Fruit fly (Drosophila melanogaster): ENCODE data around the gene CG14052.
A peak's percentile ranks its signal among the peaks of the same experiment; 100 is the strongest.

The CG14052 gene

DNA sequence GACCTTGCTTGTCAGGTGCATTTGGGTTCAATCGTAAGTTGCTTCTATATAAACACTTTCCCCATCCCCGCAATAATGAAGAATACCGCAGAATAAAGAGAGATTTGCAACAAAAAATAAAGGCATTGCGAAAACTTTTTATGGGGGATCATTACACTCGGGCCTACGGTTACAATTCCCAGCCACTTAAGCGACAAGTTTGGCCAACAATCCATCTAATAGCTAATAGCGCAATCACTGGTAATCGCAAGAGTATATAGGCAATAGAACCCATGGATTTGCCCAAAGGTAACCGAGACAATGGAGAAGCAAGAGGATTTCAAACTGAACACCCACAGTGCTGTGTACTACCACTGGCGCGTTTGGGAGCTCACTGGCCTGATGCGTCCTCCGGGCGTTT lies 22.4 kb downstream of the CG14052 start, which contains the start of gene Or2a:
Gene Or2a (plus strand): TSS at position 301 of the 400 bp plus-strand sequence.
- no peak for TF ChIP-seq CG4496 (GFP tag; IDR thresholded peaks at IDR 0.05)
- TF ChIP-seq CG15710 (tag; optimal IDR thresholded peaks at IDR 0.05): no peak
- no peak for TF ChIP-seq Snoo (tag; optimal IDR thresholded peaks at IDR 0.05)
- TF ChIP-seq Pif1B (GFP tag; optimal IDR thresholded peaks at IDR 0.05): no peak
- TF ChIP-seq CG32121 (GFP tag; IDR thresholded peaks at IDR 0.05): no peak
- TF ChIP-seq CG14655 (GFP tag; optimal IDR thresholded peaks at IDR 0.05): no peak
- no peak for TF ChIP-seq fd96Ca (GFP tag; IDR thresholded peaks at IDR 0.05)
- no peak for TF ChIP-seq gl (tag; optimal IDR thresholded peaks at IDR 0.05)
- TF ChIP-seq EcR (GFP tag; optimal IDR thresholded peaks at IDR 0.05): no peak
- no peak for TF ChIP-seq CG34367 (tag; optimal IDR thresholded peaks at IDR 0.05)
- TF ChIP-seq CG8301 (tag; optimal IDR thresholded peaks at IDR 0.05): no peak
- TF ChIP-seq CG13204 (GFP tag; optimal IDR thresholded peaks at IDR 0.05): no peak
- TF ChIP-seq CG8159 (tag; optimal IDR thresholded peaks at IDR 0.05): no peak
- TF ChIP-seq rn (GFP tag; IDR thresholded peaks at IDR 0.05): no peak
- TF ChIP-seq CG9948 (tag; optimal IDR thresholded peaks at IDR 0.05): no peak

DNA sequence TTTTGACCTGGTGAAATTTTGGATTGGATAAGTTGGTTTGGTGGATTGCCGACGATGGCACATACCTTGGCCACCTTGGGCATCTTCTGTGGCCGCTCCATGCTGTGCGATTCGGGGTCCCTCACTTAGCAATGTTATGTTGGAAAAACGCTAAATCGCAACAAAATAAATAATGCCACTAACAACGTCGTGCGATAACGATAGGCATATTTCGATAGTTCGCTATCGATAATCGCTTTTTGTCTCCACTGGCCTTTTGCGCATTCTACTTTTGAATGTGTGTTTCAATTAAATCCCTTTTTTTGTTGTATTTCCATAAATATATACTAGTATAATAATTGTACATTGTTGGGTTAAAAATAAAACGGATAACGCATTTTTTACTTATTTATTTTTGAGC lies 26.2 kb downstream of the CG14052 start, which contains the start of gene crn:
Gene crn (minus strand): TSS at position 221 of the 400 bp plus-strand sequence.
- TF ChIP-seq CG10348 (GFP tag; IDR thresholded peaks at IDR 0.05) (no peak), CG14655 (GFP tag; optimal IDR thresholded peaks at IDR 0.05) (no peak), fd96Ca (GFP tag; IDR thresholded peaks at IDR 0.05) (no peak), CG32121 (GFP tag; IDR thresholded peaks at IDR 0.05) (no peak), CG13204 (GFP tag; optimal IDR thresholded peaks at IDR 0.05) (no peak), D1 (tag; optimal IDR thresholded peaks at IDR 0.05) (no peak), CG34367 (tag; optimal IDR thresholded peaks at IDR 0.05) (no peak), CG4496 (GFP tag; IDR thresholded peaks at IDR 0.05) (no peak), Snoo (tag; optimal IDR thresholded peaks at IDR 0.05) (no peak), CG17806 (tag; optimal IDR thresholded peaks at IDR 0.05) (no peak), Pif1B (GFP tag; optimal IDR thresholded peaks at IDR 0.05) (no peak), Pif1A (GFP tag; optimal IDR thresholded peaks at IDR 0.05) (no peak), CG8301 (tag; optimal IDR thresholded peaks at IDR 0.05) (no peak), CG15710 (tag; optimal IDR thresholded peaks at IDR 0.05) (no peak), CG12605 (GFP tag; IDR thresholded peaks at IDR 0.05) (no peak), CG9948 (tag; optimal IDR thresholded peaks at IDR 0.05) (no peak), EcR (GFP tag; optimal IDR thresholded peaks at IDR 0.05) (no peak), Ets98B (GFP tag; IDR thresholded peaks at IDR 0.05) (no peak)

DNA sequence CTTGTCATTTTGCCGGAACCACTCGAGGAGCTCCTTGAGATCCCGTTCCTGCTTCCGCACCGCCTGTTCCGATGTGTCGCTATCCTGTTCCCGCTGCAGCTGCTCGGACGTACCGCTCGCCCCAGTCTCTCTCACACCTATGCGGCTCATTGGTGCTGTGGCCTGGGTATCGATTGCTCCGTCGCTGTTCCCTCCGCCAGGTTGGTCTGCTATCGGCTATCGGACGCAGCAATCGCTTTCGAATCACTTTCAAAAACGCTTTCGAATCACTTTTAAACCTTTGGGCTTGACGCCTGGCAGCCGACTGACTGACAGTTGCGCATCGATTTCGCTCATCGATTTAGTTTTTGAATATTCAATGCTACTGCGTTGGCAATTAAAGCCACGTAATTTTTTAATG lies 28.1 kb downstream of the CG14052 start, which contains the start of gene CG3191:
Gene CG3191 (minus strand): TSS at position 306 of the 400 bp plus-strand sequence.
- TF ChIP-seq CG4496 (GFP tag; IDR thresholded peaks at IDR 0.05) (0 out of 3 replicates have a peak, but pooled peaks have one; percentile 21), CG13204 (GFP tag; optimal IDR thresholded peaks at IDR 0.05) (no peak)

DNA sequence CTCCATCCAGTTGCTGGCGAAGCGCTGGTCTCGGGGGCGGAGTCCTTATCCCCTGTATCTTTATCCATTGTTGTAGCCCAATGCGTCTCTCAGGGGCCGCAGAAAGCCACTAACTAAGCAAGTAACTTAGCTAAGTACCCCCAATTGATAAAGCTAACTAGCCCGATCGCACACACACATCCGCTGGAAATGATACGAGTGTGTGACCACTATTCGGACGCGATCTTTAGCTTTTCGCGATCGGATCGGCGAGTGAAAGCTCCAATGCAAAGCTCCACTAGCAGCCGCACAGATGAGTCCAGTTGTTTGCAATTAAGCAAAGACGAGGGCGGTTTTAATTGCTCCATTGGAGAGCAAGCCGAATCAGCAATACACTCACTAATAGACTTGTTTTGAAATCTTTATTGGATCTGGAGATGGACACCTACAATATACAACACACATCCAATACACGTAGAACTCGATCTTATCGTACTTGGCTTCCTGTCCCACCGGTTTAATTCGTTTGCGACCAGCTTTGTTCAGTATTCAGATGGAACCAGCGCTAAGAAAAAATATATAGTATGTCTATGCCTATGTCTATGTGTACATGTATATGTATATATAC lies 30.6 kb downstream of the CG14052 start, which contains the start of gene CG3091:
Gene CG3091 (minus strand): TSS at position 178 of the 607 bp plus-strand sequence.
- peak; percentile 75 for TF ChIP-seq CG32121 (GFP tag; IDR thresholded peaks at IDR 0.05)
- peak; percentile 73 for TF ChIP-seq Ets98B (GFP tag; IDR thresholded peaks at IDR 0.05)
- TF ChIP-seq fd96Ca (GFP tag; IDR thresholded peaks at IDR 0.05): peak; percentile 70; the same call in 2 of the 3 replicates
- TF ChIP-seq Pif1B (GFP tag; optimal IDR thresholded peaks at IDR 0.05): no peak
- no peak for TF ChIP-seq EcR (GFP tag; optimal IDR thresholded peaks at IDR 0.05)
- no peak for TF ChIP-seq CG15710 (tag; optimal IDR thresholded peaks at IDR 0.05)
- peak; percentile 55; the same call in 1 of the 3 replicates for TF ChIP-seq CG4496 (GFP tag; IDR thresholded peaks at IDR 0.05)

DNA sequence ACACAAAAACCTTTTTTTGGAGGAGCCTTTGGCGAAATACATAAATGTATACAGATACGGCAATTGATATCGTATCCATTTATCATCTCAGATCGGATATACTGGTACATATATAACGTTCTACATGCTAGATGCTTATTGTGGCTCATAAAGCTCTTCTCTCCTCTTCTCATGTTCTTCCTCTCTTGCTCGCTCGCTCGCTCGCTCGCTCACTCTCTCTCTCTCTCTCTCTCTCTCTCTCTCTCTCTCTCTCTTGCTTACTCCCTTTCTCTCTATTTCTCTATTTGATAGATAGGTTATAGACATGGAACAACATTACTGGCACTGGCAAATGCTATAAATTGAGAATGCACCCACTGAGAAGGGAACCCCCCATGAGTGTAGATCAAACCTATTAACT lies 31.5 kb downstream of the CG14052 start:
- TF ChIP-seq gl (tag; optimal IDR thresholded peaks at IDR 0.05) (no peak), Ets98B (GFP tag; IDR thresholded peaks at IDR 0.05) (peak; percentile 22; the same call in 1 of the 2 replicates), rn (GFP tag; IDR thresholded peaks at IDR 0.05) (no peak), Snoo (tag; optimal IDR thresholded peaks at IDR 0.05) (no peak), EcR (GFP tag; optimal IDR thresholded peaks at IDR 0.05) (peak; percentile 68), CG34367 (tag; optimal IDR thresholded peaks at IDR 0.05) (no peak)

DNA sequence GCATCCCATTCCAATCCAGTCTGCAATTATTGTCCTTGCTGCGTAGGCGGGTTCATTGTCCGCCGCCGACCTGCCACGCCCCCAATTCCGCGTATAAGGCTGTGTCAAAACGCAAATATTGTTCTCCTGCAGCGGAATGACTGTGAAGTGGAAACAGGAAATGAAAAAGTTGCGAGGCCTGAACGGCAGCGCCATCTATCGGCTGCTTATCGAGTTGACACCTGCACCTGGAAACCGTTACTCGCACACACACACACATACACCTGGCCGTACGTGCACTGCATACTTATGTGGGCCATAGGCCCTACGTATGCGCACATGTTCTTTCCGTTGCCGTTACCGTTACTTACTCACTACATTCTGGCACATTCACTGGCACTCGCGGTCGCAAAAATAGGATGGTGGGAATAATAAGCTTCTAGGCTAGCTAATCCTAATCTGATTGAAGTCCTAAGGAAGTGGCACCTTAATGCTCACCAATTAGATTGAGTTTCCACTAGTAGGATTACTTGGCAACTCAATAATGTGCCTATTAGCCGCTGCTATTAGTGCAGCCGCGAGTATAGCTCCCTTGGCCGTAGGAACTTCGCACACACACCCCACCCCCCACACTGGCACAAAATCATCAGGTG lies 35.2 kb downstream of the CG14052 start:
- TF ChIP-seq CG14655 (GFP tag; optimal IDR thresholded peaks at IDR 0.05) (no peak), CG17806 (tag; optimal IDR thresholded peaks at IDR 0.05) (peak; percentile 25), fd96Ca (GFP tag; IDR thresholded peaks at IDR 0.05) (peak; percentile 58; the same call in 1 of the 3 replicates), CG8159 (tag; optimal IDR thresholded peaks at IDR 0.05) (peak; percentile 39), Snoo (tag; optimal IDR thresholded peaks at IDR 0.05) (no peak), Pif1B (GFP tag; optimal IDR thresholded peaks at IDR 0.05) (no peak), CG13204 (GFP tag; optimal IDR thresholded peaks at IDR 0.05) (no peak), CG32121 (GFP tag; IDR thresholded peaks at IDR 0.05) (peak; percentile 41; the same call in 1 of the 2 replicates), rn (GFP tag; IDR thresholded peaks at IDR 0.05) (no peak), Ets98B (GFP tag; IDR thresholded peaks at IDR 0.05) (no peak), CG34367 (tag; optimal IDR thresholded peaks at IDR 0.05) (no peak), CG9948 (tag; optimal IDR thresholded peaks at IDR 0.05) (peak; percentile 6), CG12605 (GFP tag; IDR thresholded peaks at IDR 0.05) (no peak), CG4496 (GFP tag; IDR thresholded peaks at IDR 0.05) (peak; percentile 54; the same call in 2 of the 3 replicates), CG15710 (tag; optimal IDR thresholded peaks at IDR 0.05) (peak; percentile 19), CG8301 (tag; optimal IDR thresholded peaks at IDR 0.05) (peak; percentile 27), Pif1A (GFP tag; optimal IDR thresholded peaks at IDR 0.05) (no peak), CG10348 (GFP tag; IDR thresholded peaks at IDR 0.05) (no peak), D1 (tag; optimal IDR thresholded peaks at IDR 0.05) (no peak)
